Worm (Caenorhabditis elegans) whole organism, late embryonic: ENCODE results near the gene F13B12.2.

ENCODE experiments used
- K02D7.2 ChIP-seq: sonication (generic microtip); optimal IDR thresholded peaks from 2 replicates; lab custom pipeline; 2017; ENCODE audit warnings: mild to moderate bottlenecking, missing genetic modification characterization, missing compliant biosample characterization
- K09A11.1 ChIP-seq: sonication (generic microtip); optimal IDR thresholded peaks from 2 replicates; lab custom pipeline; 2017; ENCODE audit warnings: antibody characterized with exemption, mild to moderate bottlenecking, missing genetic modification characterization, missing compliant biosample characterization; ENCODE audit not compliant: insufficient read depth
- T23F11.4 ChIP-seq: fragments of 200-800 bp; sonication (Bioruptor generic); optimal IDR thresholded peaks from 2 replicates; lab custom pipeline; 2018; ENCODE audit warnings: mild to moderate bottlenecking, missing genetic modification characterization, missing compliant biosample characterization
- Y22D7AL.16 ChIP-seq: sonication (generic microtip); optimal IDR thresholded peaks from 2 replicates; lab custom pipeline; 2016; ENCODE audit warnings: missing genetic modification characterization, missing compliant biosample characterization
- ahr-1 ChIP-seq: sonication (generic microtip); optimal IDR thresholded peaks from 2 replicates; lab custom pipeline; 2016; ENCODE audit warnings: missing genetic modification characterization, missing compliant biosample characterization
- ama-1 ChIP-seq: fragments of 150-350 bp; optimal IDR thresholded peaks from 2 replicates; lab custom pipeline; 2014
- ceh-19 ChIP-seq: fragments of 200-800 bp; sonication (Bioruptor generic); optimal IDR thresholded peaks from 2 replicates; lab custom pipeline; 2018; ENCODE audit warnings: mild to moderate bottlenecking, missing genetic modification characterization, missing compliant biosample characterization
- ceh-2 ChIP-seq: sonication (generic microtip); optimal IDR thresholded peaks from 2 replicates; lab custom pipeline; 2016; ENCODE audit warnings: missing genotype, missing genetic modification characterization, missing compliant biosample characterization
- ceh-31 ChIP-seq: sonication (generic microtip); optimal IDR thresholded peaks from 2 replicates; lab custom pipeline; 2016; ENCODE audit warnings: missing genetic modification characterization, missing compliant biosample characterization
- ceh-45 ChIP-seq: fragments of 200-800 bp; sonication (Bioruptor generic); IDR thresholded peaks from 2 replicates; pipeline ENCODE4 v1.3.6; 2022; ENCODE audit warnings: missing genetic modification reagents, missing genetic modification characterization, missing compliant biosample characterization
- ceh-48 ChIP-seq: sonication (generic microtip); optimal IDR thresholded peaks from 2 replicates; lab custom pipeline; 2016; ENCODE audit warnings: missing genetic modification characterization, inconsistent platforms, missing compliant biosample characterization
- dmd-4 ChIP-seq: sonication (generic microtip); optimal IDR thresholded peaks from 2 replicates; lab custom pipeline; 2016; ENCODE audit warnings: borderline replicate concordance, missing genetic modification characterization, missing compliant biosample characterization
- dve-1 ChIP-seq: sonication (generic microtip); optimal IDR thresholded peaks from 2 replicates; lab custom pipeline; 2017; ENCODE audit warnings: antibody characterized with exemption, mild to moderate bottlenecking, missing genetic modification characterization, missing compliant biosample characterization
- ets-4 ChIP-seq: sonication (generic microtip); optimal IDR thresholded peaks from 2 replicates; lab custom pipeline; 2016; ENCODE audit warnings: missing genetic modification characterization, missing compliant biosample characterization
- fax-1 ChIP-seq: sonication (generic microtip); optimal IDR thresholded peaks from 2 replicates; lab custom pipeline; 2016; ENCODE audit warnings: missing genotype, missing genetic modification characterization, missing compliant biosample characterization
- fkh-10 ChIP-seq: fragments of 150-350 bp; optimal IDR thresholded peaks from 2 replicates; lab custom pipeline; 2014; ENCODE audit warnings: missing biosample characterization, missing genetic modification reagents, missing genetic modification characterization
- fkh-6 ChIP-seq: sonication (generic microtip); optimal IDR thresholded peaks from 2 replicates; lab custom pipeline; 2016; ENCODE audit warnings: missing genetic modification characterization, missing compliant biosample characterization
- gmeb-2 ChIP-seq: sonication (generic microtip); optimal IDR thresholded peaks from 2 replicates; lab custom pipeline; 2016; ENCODE audit warnings: missing genetic modification characterization, inconsistent platforms, missing compliant biosample characterization
- hlh-30 ChIP-seq: sonication (generic microtip); optimal IDR thresholded peaks from 2 replicates; lab custom pipeline; 2017; ENCODE audit warnings: antibody characterized with exemption, missing genetic modification characterization, missing compliant biosample characterization; ENCODE audit not compliant: insufficient read depth
- hlh-8 ChIP-seq: sonication (generic microtip); optimal IDR thresholded peaks from 2 replicates; lab custom pipeline; 2016; ENCODE audit warnings: missing genotype, missing genetic modification characterization, missing compliant biosample characterization
- lin-11 ChIP-seq: fragments of 200-800 bp; sonication (Bioruptor generic); optimal IDR thresholded peaks from 2 replicates; lab custom pipeline; 2018; ENCODE audit warnings: mild to moderate bottlenecking, missing genetic modification characterization, missing compliant biosample characterization
- nfya-1 ChIP-seq: sonication (generic microtip); optimal IDR thresholded peaks from 2 replicates; lab custom pipeline; 2017; ENCODE audit warnings: missing genetic modification characterization, mild to moderate bottlenecking, missing compliant biosample characterization, antibody characterized with exemption, moderate library complexity
- nhr-11 ChIP-seq: fragments of 150-350 bp; optimal IDR thresholded peaks from 2 replicates; lab custom pipeline; 2014; ENCODE audit warnings: missing biosample characterization, missing genetic modification characterization
- odd-2 ChIP-seq: sonication (generic microtip); optimal IDR thresholded peaks from 2 replicates; lab custom pipeline; 2017; ENCODE audit warnings: antibody characterized with exemption, mild to moderate bottlenecking, missing genetic modification characterization, missing compliant biosample characterization
- pag-3 ChIP-seq: sonication (generic microtip); optimal IDR thresholded peaks from 2 replicates; lab custom pipeline; 2016; ENCODE audit warnings: missing compliant biosample characterization, missing genetic modification characterization, borderline replicate concordance
- pat-9 ChIP-seq: fragments of 200-800 bp; sonication (Bioruptor generic); optimal IDR thresholded peaks from 2 replicates; lab custom pipeline; 2018; ENCODE audit warnings: mild to moderate bottlenecking, missing genetic modification characterization, moderate library complexity, missing compliant biosample characterization
- pha-4 ChIP-seq: fragments of 150-350 bp; optimal IDR thresholded peaks from 2 replicates; lab custom pipeline; 2018; ENCODE audit warnings: missing biosample characterization, missing genetic modification reagents, missing genetic modification characterization
- pqm-1 ChIP-seq: sonication (generic microtip); optimal IDR thresholded peaks from 2 replicates; lab custom pipeline; 2016; ENCODE audit warnings: missing genetic modification characterization, missing compliant biosample characterization
- sdc-2 ChIP-seq: sonication (generic microtip); optimal IDR thresholded peaks from 2 replicates; lab custom pipeline; 2016; ENCODE audit warnings: missing genotype, missing genetic modification characterization, missing compliant biosample characterization
- sox-2 ChIP-seq: fragments of 200-800 bp; sonication (Bioruptor generic); IDR thresholded peaks from 2 replicates; pipeline ENCODE4 v1.3.6; 2022; ENCODE audit warnings: missing genetic modification reagents, missing genetic modification characterization, missing compliant biosample characterization
- tbx-2 ChIP-seq: sonication (generic microtip); optimal IDR thresholded peaks from 2 replicates; lab custom pipeline; 2016; ENCODE audit warnings: missing genetic modification characterization, missing compliant biosample characterization
- unc-3 ChIP-seq, 2 experiments: fragments of 200-800 bp in 1 of 2; sonication (Bioruptor generic) in 1 of 2; sonication (generic microtip) in 1 of 2; conservative IDR thresholded peaks in 1 of 2; optimal IDR thresholded peaks in 1 of 2; 2 replicates each; pipeline versions ENCODE4 v1.3.6 to Lab custom; 2016 to 2022; ENCODE audit warnings: missing compliant biosample characterization in 2 of 2, missing genetic modification characterization in 2 of 2, missing genetic modification reagents in 1 of 2
- unc-86 ChIP-seq: sonication (generic microtip); optimal IDR thresholded peaks from 2 replicates; lab custom pipeline; 2016; ENCODE audit warnings: missing genetic modification characterization, missing compliant biosample characterization
- zip-5 ChIP-seq: sonication (generic microtip); optimal IDR thresholded peaks from 2 replicates; lab custom pipeline; 2016; ENCODE audit warnings: missing genetic modification characterization, missing compliant biosample characterization

The F13B12.2 gene

DNA sequence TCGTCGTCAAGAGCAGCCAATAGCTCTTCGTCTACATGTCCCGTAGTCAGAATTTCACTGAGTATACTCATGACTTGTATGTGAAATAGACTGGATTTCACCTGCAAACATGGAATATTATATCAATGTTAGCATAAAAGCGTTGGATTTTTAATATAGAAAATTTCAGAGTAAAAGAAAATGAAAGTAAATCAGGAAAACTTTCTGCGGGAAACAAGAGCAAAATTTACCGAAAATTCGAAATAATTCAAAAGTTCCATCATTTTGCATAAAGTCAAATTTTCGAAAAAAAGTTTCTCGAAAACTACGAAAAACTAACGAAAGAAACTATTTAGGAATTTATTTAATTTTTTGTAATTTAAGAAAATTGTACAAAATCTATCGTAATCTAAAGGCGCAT is 11.1 kb downstream of the F13B12.2 start, which contains the start of gene F13B12.6:
F13B12.6 (minus strand) TSS at position 101 of the 400 bp plus-strand sequence.
- TF ChIP-seq unc-86 (no peak), gmeb-2 (no peak), ceh-19 (GFP tag; lab: Kevin White, UChicago) (no peak), dve-1 (tag; lab: Kevin White, UChicago) (no peak), ahr-1 (tag; lab: Kevin White, UChicago) (no peak), K09A11.1 (tag; lab: Kevin White, UChicago) (no peak), T23F11.4 (no peak), hlh-8 (tag; lab: Kevin White, UChicago) (no peak), sox-2 (GFP tag; lab: Robert Waterston, UW) (no peak), fkh-10 (GFP tag; lab: Kevin White, UChicago) (no peak), nhr-11 (tag; lab: Kevin White, UChicago) (no peak)

DNA sequence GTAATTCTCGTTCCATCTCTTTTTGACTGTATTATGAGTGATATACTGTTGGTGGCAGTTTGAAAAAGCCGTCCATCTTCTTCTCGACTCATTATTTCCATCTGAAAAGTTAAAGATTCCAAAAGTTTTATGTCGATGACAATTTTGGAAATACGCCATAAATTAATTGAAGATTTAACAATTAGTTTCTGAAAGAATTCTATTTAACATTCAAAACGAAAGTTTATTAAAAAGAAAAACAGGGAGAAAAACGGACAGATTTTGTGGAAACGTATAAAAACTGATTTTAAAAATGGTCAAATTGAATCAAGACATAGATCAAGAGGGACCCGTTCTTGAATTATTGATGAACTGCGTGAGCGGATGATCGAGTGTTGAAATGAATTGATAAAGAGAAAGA is 15.1 kb downstream of the F13B12.2 start, which contains the start of gene R10H10.7:
R10H10.7 (minus strand) TSS at position 101 of the 400 bp plus-strand sequence.
- TF ChIP-seq sdc-2 (no peak), pag-3 (tag; lab: Kevin White, UChicago) (no peak), unc-3 (GFP tag; conservative IDR thresholded peaks at IDR 0.05; lab: Robert Waterston, UW) (no peak), unc-3 (tag; optimal IDR thresholded peaks at IDR 0.05; lab: Kevin White, UChicago) (no peak), lin-11 (tag; lab: Kevin White, UChicago) (no peak), sox-2 (GFP tag; lab: Robert Waterston, UW) (no peak), pat-9 (tag; lab: Kevin White, UChicago) (no peak), hlh-30 (tag; lab: Kevin White, UChicago) (no peak), nfya-1 (tag; lab: Kevin White, UChicago) (no peak), K09A11.1 (tag; lab: Kevin White, UChicago) (no peak), ama-1 (lab: Kevin White, UChicago) (no peak), tbx-2 (tag; lab: Kevin White, UChicago) (no peak), zip-5 (no peak), ceh-45 (GFP tag; lab: Robert Waterston, UW) (no peak), dmd-4 (no peak), ets-4 (tag; lab: Kevin White, UChicago) (no peak), fkh-6 (tag; lab: Kevin White, UChicago) (no peak), ceh-2 (no peak), K02D7.2 (tag; lab: Kevin White, UChicago) (no peak)
- TF ChIP-seq, all 69 proteins: peak for 0

DNA sequence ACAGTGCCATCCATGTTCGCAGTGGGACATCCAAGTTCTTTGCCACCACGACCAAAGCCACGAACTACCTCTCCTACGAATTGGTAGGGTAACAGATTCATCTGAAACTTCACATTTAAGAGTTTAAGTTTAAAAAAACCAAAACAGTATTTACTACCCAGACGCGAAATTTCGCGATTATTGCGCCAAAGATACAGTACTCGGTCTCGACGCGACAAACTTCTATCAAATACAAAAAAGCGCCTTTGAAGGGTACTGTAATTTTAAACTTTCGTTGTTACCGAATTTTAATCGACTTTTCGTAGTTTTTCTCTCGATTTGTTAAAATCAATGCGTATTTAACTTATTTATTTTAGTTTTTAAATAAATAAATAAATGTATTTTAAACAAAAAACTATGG is 19.6 kb downstream of the F13B12.2 start, which contains the start of gene rfk-1:
rfk-1 (minus strand) TSS at position 101 of the 400 bp plus-strand sequence.
- TF ChIP-seq ceh-31 (tag; lab: Kevin White, UChicago), result no peak
- TF ChIP-seq Y22D7AL.16 (tag; lab: Kevin White, UChicago), result no peak
- no peak for TF ChIP-seq ceh-48 (tag; lab: Kevin White, UChicago)
- TF ChIP-seq unc-3 (GFP tag; conservative IDR thresholded peaks at IDR 0.05; lab: Robert Waterston, UW), result no peak
- no peak for TF ChIP-seq unc-3 (tag; optimal IDR thresholded peaks at IDR 0.05; lab: Kevin White, UChicago)
- no peak for TF ChIP-seq sdc-2
- TF ChIP-seq pqm-1, result no peak
- TF ChIP-seq T23F11.4, result no peak
- TF ChIP-seq fax-1 (tag; lab: Kevin White, UChicago), result no peak
- no peak for TF ChIP-seq pha-4 (tag; lab: Kevin White, UChicago)
- no peak for TF ChIP-seq odd-2 (tag; lab: Kevin White, UChicago)
- TF ChIP-seq unc-86, result no peak
